Worm (Caenorhabditis elegans) whole organism, L3 larva: Measurements from ENCODE around the gene C18D11.3.

Experiments
- R02D3.7 ChIP-seq: fragments of 150-350 bp; optimal IDR thresholded peaks from 2 replicates; lab custom pipeline; 2014; ENCODE audit warnings: missing biosample characterization, missing genetic modification characterization
- ZK546.5 ChIP-seq: sonication (generic microtip); optimal IDR thresholded peaks from 2 replicates; lab custom pipeline; 2017; ENCODE audit warnings: missing biosample characterization, missing genetic modification characterization
- ceh-16 ChIP-seq: sonication (generic microtip); optimal IDR thresholded peaks from 2 replicates; lab custom pipeline; 2017; ENCODE audit warnings: missing biosample characterization, missing genetic modification characterization
- ceh-82 ChIP-seq: fragments of 150-350 bp; optimal IDR thresholded peaks from 2 replicates; lab custom pipeline; 2014; ENCODE audit warnings: missing biosample characterization, missing genetic modification characterization
- ceh-9 ChIP-seq: sonication (generic microtip); optimal IDR thresholded peaks from 2 replicates; lab custom pipeline; 2018; ENCODE audit warnings: missing biosample characterization, missing genetic modification characterization
- daf-12 ChIP-seq: fragments of 150-350 bp; optimal IDR thresholded peaks from 2 replicates; lab custom pipeline; 2014; ENCODE audit warnings: missing biosample characterization, missing genetic modification reagents, missing genetic modification characterization
- egl-5 ChIP-seq: fragments of 150-350 bp; optimal IDR thresholded peaks from 2 replicates; lab custom pipeline; 2017; ENCODE audit warnings: missing biosample characterization, missing genetic modification reagents, missing genetic modification characterization, inconsistent platforms
- elt-1 ChIP-seq: fragments of 150-350 bp; optimal IDR thresholded peaks from 2 replicates; lab custom pipeline; 2014; ENCODE audit warnings: missing biosample characterization, missing genetic modification characterization
- elt-2 ChIP-seq: sonication (generic microtip); optimal IDR thresholded peaks from 2 replicates; lab custom pipeline; 2016; ENCODE audit warnings: missing genetic modification reagents, mild to moderate bottlenecking, missing genetic modification characterization, missing compliant biosample characterization
- elt-3 ChIP-seq, 3 experiments: fragments of 150-350 bp in 1 of 3; sonication (generic microtip) in 2 of 3; optimal IDR thresholded peaks; 2 replicates in 2 of 3; 4 replicates in 1 of 3; lab custom pipeline; 2014 to 2017; ENCODE audit warnings: missing biosample characterization in 3 of 3, missing genetic modification characterization in 3 of 3
- eor-1 ChIP-seq, 2 experiments: fragments of 150-350 bp; optimal IDR thresholded peaks; 2 replicates each; lab custom pipeline; 2014 to 2018; ENCODE audit warnings: missing biosample characterization in 2 of 2, missing genetic modification characterization in 2 of 2
- fkh-10 ChIP-seq: sonication (generic microtip); optimal IDR thresholded peaks from 2 replicates; lab custom pipeline; 2017; ENCODE audit warnings: missing biosample characterization, missing genetic modification reagents, missing genetic modification characterization
- fkh-2 ChIP-seq: fragments of 150-350 bp; optimal IDR thresholded peaks from 2 replicates; lab custom pipeline; 2014; ENCODE audit warnings: missing biosample characterization, missing genetic modification reagents, missing genetic modification characterization
- fos-1 ChIP-seq: fragments of 150-350 bp; optimal IDR thresholded peaks from 2 replicates; lab custom pipeline; 2014; ENCODE audit warnings: missing biosample characterization, missing genetic modification characterization
- hmg-11 ChIP-seq: sonication (generic microtip); optimal IDR thresholded peaks from 2 replicates; lab custom pipeline; 2016; ENCODE audit warnings: missing genetic modification characterization, missing compliant biosample characterization
- lsy-12 ChIP-seq: sonication (generic microtip); optimal IDR thresholded peaks from 2 replicates; lab custom pipeline; 2016; ENCODE audit warnings: mild to moderate bottlenecking, missing genetic modification characterization, missing compliant biosample characterization
- mdl-1 ChIP-seq: fragments of 150-350 bp; optimal IDR thresholded peaks from 2 replicates; lab custom pipeline; 2014; ENCODE audit warnings: missing biosample characterization, missing genetic modification characterization
- nfya-1 ChIP-seq: sonication (generic microtip); optimal IDR thresholded peaks from 2 replicates; lab custom pipeline; 2017; ENCODE audit warnings: missing genetic modification characterization, mild to moderate bottlenecking, missing compliant biosample characterization, antibody characterized with exemption, moderate library complexity; ENCODE audit not compliant: insufficient read depth
- nhr-11 ChIP-seq: fragments of 150-350 bp; optimal IDR thresholded peaks from 2 replicates; lab custom pipeline; 2014; ENCODE audit warnings: missing biosample characterization, missing genetic modification characterization
- nhr-12 ChIP-seq: fragments of 150-350 bp; optimal IDR thresholded peaks from 2 replicates; lab custom pipeline; 2014; ENCODE audit warnings: missing biosample characterization, missing genetic modification characterization
- nhr-23 ChIP-seq: fragments of 150-350 bp; optimal IDR thresholded peaks from 2 replicates; lab custom pipeline; 2014; ENCODE audit warnings: missing biosample characterization, missing genetic modification reagents, missing genetic modification characterization
- nhr-43 ChIP-seq: sonication (generic microtip); optimal IDR thresholded peaks from 2 replicates; lab custom pipeline; 2016; ENCODE audit warnings: mild to moderate bottlenecking, missing genetic modification characterization, missing compliant biosample characterization; ENCODE audit not compliant: poor library complexity, severe bottlenecking
- nhr-77 ChIP-seq: fragments of 150-350 bp; optimal IDR thresholded peaks from 2 replicates; lab custom pipeline; 2014; ENCODE audit warnings: missing biosample characterization, missing genetic modification characterization
- pha-4 ChIP-seq: fragments of 150-350 bp; optimal IDR thresholded peaks from 2 replicates; lab custom pipeline; 2014; ENCODE audit warnings: missing biosample characterization, missing genetic modification reagents, missing genetic modification characterization
- pqm-1 ChIP-seq: fragments of 150-350 bp; optimal IDR thresholded peaks from 2 replicates; lab custom pipeline; 2017; ENCODE audit warnings: missing biosample characterization, missing genetic modification characterization, inconsistent platforms
- skn-1 ChIP-seq: fragments of 150-350 bp; optimal IDR thresholded peaks from 2 replicates; lab custom pipeline; 2014; ENCODE audit warnings: missing biosample characterization, missing genetic modification characterization
- tbx-2 ChIP-seq: sonication (generic microtip); optimal IDR thresholded peaks from 2 replicates; lab custom pipeline; 2016; ENCODE audit warnings: mild to moderate bottlenecking, missing genetic modification characterization, missing compliant biosample characterization
- zag-1 ChIP-seq: fragments of 150-350 bp; optimal IDR thresholded peaks from 2 replicates; lab custom pipeline; 2014; ENCODE audit warnings: missing biosample characterization, missing genetic modification characterization
- ztf-4 ChIP-seq: fragments of 150-350 bp; optimal IDR thresholded peaks from 2 replicates; lab custom pipeline; 2014; ENCODE audit warnings: missing biosample characterization, missing genetic modification characterization

C18D11.3 gene

ce11 chrIII:11849590-11849989 is 26.3 kb downstream of the C18D11.3 start:
- TF ChIP-seq elt-2 (tag; lab: Kevin White, UChicago) (no peak), pha-4 (tag; lab: Kevin White, UChicago) (no peak), nhr-12 (tag; lab: Kevin White, UChicago) (no peak), egl-5 (no peak), nhr-11 (tag; lab: Kevin White, UChicago) (no peak), nfya-1 (tag; lab: Kevin White, UChicago) (no peak), ceh-82 (tag; lab: Kevin White, UChicago) (no peak), nhr-43 (tag; lab: Kevin White, UChicago) (no peak), ceh-16 (tag; lab: Kevin White, UChicago) (no peak), skn-1 (tag; lab: Kevin White, UChicago) (no peak), ZK546.5 (no peak), nhr-23 (no peak), R02D3.7 (tag; lab: Kevin White, UChicago) (no peak), fkh-10 (GFP tag; lab: Kevin White, UChicago) (no peak), pqm-1 (tag; lab: Kevin White, UChicago) (no peak)

ce11 chrIII:11853533-11853932 is 30.3 kb downstream of the C18D11.3 start:
- TF ChIP-seq egl-5, result no peak
- TF ChIP-seq nfya-1 (tag; lab: Kevin White, UChicago), result no peak
- TF ChIP-seq daf-12, result no peak
- TF ChIP-seq ceh-16 (tag; lab: Kevin White, UChicago), result no peak
- no peak for TF ChIP-seq hmg-11 (tag; lab: Kevin White, UChicago)
- TF ChIP-seq nhr-77 (tag; lab: Kevin White, UChicago), result no peak
- no peak for TF ChIP-seq fkh-2
- TF ChIP-seq zag-1 (tag; lab: Kevin White, UChicago), result no peak
- TF ChIP-seq eor-1 (tag; optimal IDR thresholded peaks at IDR 0.05; lab: Kevin White, UChicago), result no peak
- TF ChIP-seq nhr-43 (tag; lab: Kevin White, UChicago), result no peak
- TF ChIP-seq, all 47 proteins: peak for 0

- no peak for TF ChIP-seq egl-5
- no peak for TF ChIP-seq ztf-4 (tag; lab: Kevin White, UChicago)
- no peak for TF ChIP-seq mdl-1 (tag; lab: Kevin White, UChicago)
- no peak for TF ChIP-seq ceh-9
- TF ChIP-seq skn-1 (tag; lab: Kevin White, UChicago), result no peak
- no peak for TF ChIP-seq elt-1 (tag; lab: Kevin White, UChicago)
- TF ChIP-seq fos-1 (tag; lab: Kevin White, UChicago), result no peak
- no peak for TF ChIP-seq tbx-2 (tag; lab: Kevin White, UChicago)
- TF ChIP-seq nhr-77 (tag; lab: Kevin White, UChicago), result no peak
- no peak for TF ChIP-seq elt-3 (tag; optimal IDR thresholded peaks at IDR 0.05; lab: Kevin White, UChicago)
- TF ChIP-seq eor-1 (tag; optimal IDR thresholded peaks at IDR 0.05; lab: Kevin White, UChicago), result no peak
- no peak for TF ChIP-seq nhr-12 (tag; lab: Kevin White, UChicago)
- no peak for TF ChIP-seq R02D3.7 (tag; lab: Kevin White, UChicago)
Measured at ce11 chrIII:11856852-11857251, 33.6 kb downstream of the C18D11.3 start.

- TF ChIP-seq nfya-1 (tag; lab: Kevin White, UChicago) (peak; percentile 97), lsy-12 (tag; lab: Kevin White, UChicago) (no peak)
Measured at ce11 chrIII:11861123-11861522, 37.9 kb downstream of the C18D11.3 start.

ce11 chrIII:11862149-11862548 is 38.9 kb downstream of the C18D11.3 start, which contains the start of gene Y56A3A.2:
TSS of gene Y56A3A.2 (minus strand) at chrIII:11862249.
- TF ChIP-seq nfya-1 (tag; lab: Kevin White, UChicago), result no peak
- TF ChIP-seq, all 47 proteins: peak for 0

- no peak for TF ChIP-seq pha-4 (tag; lab: Kevin White, UChicago)
- no peak for TF ChIP-seq ZK546.5
- no peak for TF ChIP-seq elt-3 (tag; optimal IDR thresholded peaks at IDR 0.05; lab: Kevin White, UChicago)
- peak; percentile 64 for TF ChIP-seq nfya-1 (tag; lab: Kevin White, UChicago)
Measured at ce11 chrIII:11866127-11866526, 42.9 kb downstream of the C18D11.3 start.
